Fruit fly (Drosophila melanogaster) whole organism, adult: ENCODE measurements around the gene Spn28Da.
A peak's percentile ranks its signal among the peaks of the same experiment; 100 is the strongest.

Experiments
- CG11617 ChIP-seq: fragments of 200-800 bp; sonication (Bioruptor generic); optimal IDR thresholded peaks from 2 replicates; lab custom pipeline; 2017; ENCODE audit warnings: mild to moderate bottlenecking, missing biosample characterization, missing genetic modification reagents, missing genetic modification characterization
- CG12768 ChIP-seq: fragments of 200-800 bp; sonication (Bioruptor generic); optimal IDR thresholded peaks from 2 replicates; lab custom pipeline; 2017; ENCODE audit warnings: missing biosample characterization, missing genetic modification characterization, mild to moderate bottlenecking, moderate library complexity, missing genetic modification reagents
- CG14711 ChIP-seq: fragments of 200-800 bp; sonication (Bioruptor generic); optimal IDR thresholded peaks from 2 replicates; lab custom pipeline; 2018; ENCODE audit warnings: missing biosample characterization, mild to moderate bottlenecking, missing genetic modification characterization, moderate library complexity
- CG1620 ChIP-seq: fragments of 200-800 bp; sonication (Bioruptor generic); optimal IDR thresholded peaks from 2 replicates; lab custom pipeline; 2016; ENCODE audit warnings: missing biosample characterization, missing genetic modification characterization
- CG33017 ChIP-seq: fragments of 200-800 bp; sonication (Bioruptor generic); optimal IDR thresholded peaks from 2 replicates; lab custom pipeline; 2018; ENCODE audit warnings: missing biosample characterization, mild to moderate bottlenecking, missing genetic modification characterization, moderate library complexity
- CG5204 ChIP-seq: fragments of 200-800 bp; sonication (Bioruptor generic); optimal IDR thresholded peaks from 2 replicates; lab custom pipeline; 2016; ENCODE audit warnings: missing biosample characterization, missing genetic modification characterization
- CG7045 ChIP-seq: fragments of 200-800 bp; sonication (Bioruptor generic); optimal IDR thresholded peaks from 2 replicates; lab custom pipeline; 2017; ENCODE audit warnings: missing biosample characterization, mild to moderate bottlenecking, missing genetic modification characterization
- CG7101 ChIP-seq: fragments of 200-800 bp; sonication (Bioruptor generic); optimal IDR thresholded peaks from 2 replicates; lab custom pipeline; 2018; ENCODE audit warnings: missing biosample characterization, mild to moderate bottlenecking, missing genetic modification characterization, moderate library complexity
- Clk ChIP-seq: fragments of 200-800 bp; sonication (Bioruptor generic); optimal IDR thresholded peaks from 2 replicates; lab custom pipeline; 2017; ENCODE audit warnings: missing biosample characterization, missing genetic modification characterization
- Crg-1 ChIP-seq: fragments of 200-800 bp; sonication (Bioruptor generic); optimal IDR thresholded peaks from 2 replicates; lab custom pipeline; 2016; ENCODE audit warnings: missing biosample characterization, missing genetic modification characterization
- Hr96 ChIP-seq: fragments of 200-800 bp; sonication (Bioruptor generic); optimal IDR thresholded peaks from 2 replicates; lab custom pipeline; 2016; ENCODE audit warnings: missing biosample characterization, missing genetic modification characterization
- Mnt ChIP-seq: fragments of 200-800 bp; sonication (Bioruptor generic); optimal IDR thresholded peaks from 2 replicates; lab custom pipeline; 2016; ENCODE audit warnings: missing biosample characterization, mild to moderate bottlenecking, missing genetic modification characterization
- bab1 ChIP-seq: fragments of 200-800 bp; sonication (Bioruptor generic); optimal IDR thresholded peaks from 3 replicates; lab custom pipeline; 2019; ENCODE audit warnings: missing biosample characterization, mild to moderate bottlenecking, missing genetic modification characterization, moderate library complexity
- cic ChIP-seq: fragments of 200-800 bp; sonication (Bioruptor generic); optimal IDR thresholded peaks from 2 replicates; lab custom pipeline; 2017; ENCODE audit warnings: missing biosample characterization, mild to moderate bottlenecking, missing genetic modification characterization, moderate library complexity
- cnc ChIP-seq, 2 experiments: fragments of >200 bp; optimal IDR thresholded peaks; 2 replicates each; lab custom pipeline; 2017
- kay ChIP-seq: fragments of 200-800 bp; sonication (Bioruptor generic); peaks from one replicate; lab custom pipeline; 2016; ENCODE audit warnings: missing biosample characterization, missing genetic modification characterization, borderline replicate concordance
- ovo ChIP-seq: fragments of 200-800 bp; sonication (Bioruptor generic); optimal IDR thresholded peaks from 2 replicates; lab custom pipeline; 2016; ENCODE audit warnings: missing biosample characterization, missing genetic modification characterization
- pad ChIP-seq: fragments of 200-800 bp; sonication (Bioruptor generic); optimal IDR thresholded peaks from 3 replicates; lab custom pipeline; 2017; ENCODE audit warnings: missing biosample characterization, missing genetic modification characterization, mild to moderate bottlenecking, moderate library complexity, missing genetic modification reagents
- tj ChIP-seq: fragments of 200-800 bp; sonication (Bioruptor generic); optimal IDR thresholded peaks from 3 replicates; lab custom pipeline; 2017; ENCODE audit warnings: missing biosample characterization, mild to moderate bottlenecking, missing genetic modification characterization, moderate library complexity
- toe ChIP-seq: fragments of 200-800 bp; sonication (Bioruptor generic); optimal IDR thresholded peaks from 2 replicates; lab custom pipeline; 2016; ENCODE audit warnings: missing biosample characterization, missing genetic modification characterization

Gene Spn28Da

dm6 chr2L:7920590-7920989 is 31.7 kb upstream of the Spn28Da start:
- TF ChIP-seq CG14711 (tag; lab: Kevin White, UChicago): no peak

- TF ChIP-seq kay (GFP tag; lab: Kevin White, UChicago): no peak
- TF ChIP-seq CG14711 (tag; lab: Kevin White, UChicago): no peak
- no peak for TF ChIP-seq CG1620
- TF ChIP-seq pad (GFP tag; lab: Kevin White, UChicago): no peak
- TF ChIP-seq Clk (GFP tag; lab: Kevin White, UChicago): no peak
- TF ChIP-seq ovo (GFP tag; lab: Kevin White, UChicago): no peak
- no peak for TF ChIP-seq cnc (optimal IDR thresholded peaks at IDR 0.05; lab: Kevin White, UChicago)
- no peak for TF ChIP-seq tj
- TF ChIP-seq cic (GFP tag; lab: Kevin White, UChicago): no peak
- TF ChIP-seq Crg-1 (GFP tag; lab: Kevin White, UChicago): no peak
- TF ChIP-seq Hr96 (GFP tag; lab: Kevin White, UChicago): no peak
- no peak for TF ChIP-seq bab1 (GFP tag; lab: Kevin White, UChicago)
- TF ChIP-seq CG7045 (GFP tag; lab: Kevin White, UChicago): no peak
- TF ChIP-seq CG11617: no peak
- no peak for TF ChIP-seq toe (GFP tag; lab: Kevin White, UChicago)
- TF ChIP-seq CG12768 (GFP tag; lab: Kevin White, UChicago): no peak
- TF ChIP-seq CG33017 (tag; lab: Kevin White, UChicago): no peak
Observed at dm6 chr2L:7918770-7919169, 29.8 kb upstream of the Spn28Da start.

dm6 chr2L:7916368-7916767 is 27.4 kb upstream of the Spn28Da start:
- TF ChIP-seq CG14711 (tag; lab: Kevin White, UChicago) (no peak), bab1 (GFP tag; lab: Kevin White, UChicago) (no peak), CG11617 (no peak), CG7101 (peak; percentile 41), CG33017 (tag; lab: Kevin White, UChicago) (no peak)

- TF ChIP-seq CG5204 (GFP tag; lab: Kevin White, UChicago): no peak
- TF ChIP-seq CG7045 (GFP tag; lab: Kevin White, UChicago): no peak
- no peak for TF ChIP-seq Hr96 (GFP tag; lab: Kevin White, UChicago)
- no peak for TF ChIP-seq Clk (GFP tag; lab: Kevin White, UChicago)
- TF ChIP-seq CG1620: no peak
- no peak for TF ChIP-seq Crg-1 (GFP tag; lab: Kevin White, UChicago)
- no peak for TF ChIP-seq cic (GFP tag; lab: Kevin White, UChicago)
- TF ChIP-seq CG12768 (GFP tag; lab: Kevin White, UChicago): no peak
- TF ChIP-seq pad (GFP tag; lab: Kevin White, UChicago): no peak
- no peak for TF ChIP-seq tj
- no peak for TF ChIP-seq bab1 (GFP tag; lab: Kevin White, UChicago)
- TF ChIP-seq Mnt: no peak
- TF ChIP-seq kay (GFP tag; lab: Kevin White, UChicago): no peak
- TF ChIP-seq toe (GFP tag; lab: Kevin White, UChicago): no peak
- TF ChIP-seq CG11617: no peak
- TF ChIP-seq CG33017 (tag; lab: Kevin White, UChicago): no peak
- TF ChIP-seq ovo (GFP tag; lab: Kevin White, UChicago): no peak
- no peak for TF ChIP-seq CG7101
Observed at dm6 chr2L:7914948-7915549, 26.1 kb upstream of the Spn28Da start.

- TF ChIP-seq Clk (GFP tag; lab: Kevin White, UChicago): no peak
- no peak for TF ChIP-seq bab1 (GFP tag; lab: Kevin White, UChicago)
- no peak for TF ChIP-seq CG1620
- no peak for TF ChIP-seq toe (GFP tag; lab: Kevin White, UChicago)
- no peak for TF ChIP-seq CG14711 (tag; lab: Kevin White, UChicago)
- no peak for TF ChIP-seq CG12768 (GFP tag; lab: Kevin White, UChicago)
- no peak for TF ChIP-seq kay (GFP tag; lab: Kevin White, UChicago)
- no peak for TF ChIP-seq CG33017 (tag; lab: Kevin White, UChicago)
- no peak for TF ChIP-seq tj
Observed at dm6 chr2L:7912878-7913277, 23.9 kb upstream of the Spn28Da start.

- no peak for TF ChIP-seq CG7101
- TF ChIP-seq toe (GFP tag; lab: Kevin White, UChicago): no peak
- TF ChIP-seq cic (GFP tag; lab: Kevin White, UChicago): no peak
- TF ChIP-seq CG11617: no peak
- no peak for TF ChIP-seq ovo (GFP tag; lab: Kevin White, UChicago)
- TF ChIP-seq Mnt: no peak
- no peak for TF ChIP-seq CG33017 (tag; lab: Kevin White, UChicago)
- TF ChIP-seq CG14711 (tag; lab: Kevin White, UChicago): no peak
- no peak for TF ChIP-seq CG12768 (GFP tag; lab: Kevin White, UChicago)
- TF ChIP-seq cnc (optimal IDR thresholded peaks at IDR 0.05; lab: Kevin White, UChicago): no peak
- no peak for TF ChIP-seq CG7045 (GFP tag; lab: Kevin White, UChicago)
- TF ChIP-seq CG1620: no peak
- no peak for TF ChIP-seq Crg-1 (GFP tag; lab: Kevin White, UChicago)
- TF ChIP-seq bab1 (GFP tag; lab: Kevin White, UChicago): no peak
- no peak for TF ChIP-seq kay (GFP tag; lab: Kevin White, UChicago)
- TF ChIP-seq Hr96 (GFP tag; lab: Kevin White, UChicago): no peak
- no peak for TF ChIP-seq Clk (GFP tag; lab: Kevin White, UChicago)
- no peak for TF ChIP-seq tj
- no peak for TF ChIP-seq CG5204 (GFP tag; lab: Kevin White, UChicago)
Observed at dm6 chr2L:7911209-7911859, 22.4 kb upstream of the Spn28Da start.
